Worm (Caenorhabditis elegans) whole organism, L3 larva: ENCODE data around the gene vig-1.
"Not testable (repeated sequence)": the region's sequence is repeated elsewhere in the genome, so short reads cannot be mapped to it uniquely, and the experiment has no call there.

ENCODE experiments used
- ZK546.5 ChIP-seq: sonication (generic microtip); optimal IDR thresholded peaks from 2 replicates; lab custom pipeline; 2017; ENCODE audit warnings: missing biosample characterization, missing genetic modification characterization
- ama-1 ChIP-seq: fragments of 150-350 bp; optimal IDR thresholded peaks from 2 replicates; lab custom pipeline; 2018
- ceh-16 ChIP-seq: sonication (generic microtip); optimal IDR thresholded peaks from 2 replicates; lab custom pipeline; 2017; ENCODE audit warnings: missing biosample characterization, missing genetic modification characterization
- ceh-28 ChIP-seq: fragments of 150-350 bp; optimal IDR thresholded peaks from 2 replicates; lab custom pipeline; 2014; ENCODE audit warnings: missing biosample characterization, missing genetic modification reagents, missing genetic modification characterization
- ceh-82 ChIP-seq: fragments of 150-350 bp; optimal IDR thresholded peaks from 2 replicates; lab custom pipeline; 2014; ENCODE audit warnings: missing biosample characterization, missing genetic modification characterization
- ceh-9 ChIP-seq: sonication (generic microtip); optimal IDR thresholded peaks from 2 replicates; lab custom pipeline; 2018; ENCODE audit warnings: missing biosample characterization, missing genetic modification characterization
- egl-27 ChIP-seq: sonication (generic microtip); optimal IDR thresholded peaks from 4 replicates; lab custom pipeline; 2017; ENCODE audit warnings: missing biosample characterization, missing genetic modification reagents, missing genetic modification characterization
- egl-5 ChIP-seq: fragments of 150-350 bp; optimal IDR thresholded peaks from 2 replicates; lab custom pipeline; 2017; ENCODE audit warnings: missing biosample characterization, missing genetic modification reagents, missing genetic modification characterization, inconsistent platforms
- elt-3 ChIP-seq, 3 experiments: fragments of 150-350 bp in 1 of 3; sonication (generic microtip) in 2 of 3; optimal IDR thresholded peaks; 2 replicates in 2 of 3; 4 replicates in 1 of 3; lab custom pipeline; 2014 to 2017; ENCODE audit warnings: missing biosample characterization in 3 of 3, missing genetic modification characterization in 3 of 3
- fkh-10 ChIP-seq: sonication (generic microtip); optimal IDR thresholded peaks from 2 replicates; lab custom pipeline; 2017; ENCODE audit warnings: missing biosample characterization, missing genetic modification reagents, missing genetic modification characterization
- fkh-2 ChIP-seq: fragments of 150-350 bp; optimal IDR thresholded peaks from 2 replicates; lab custom pipeline; 2014; ENCODE audit warnings: missing biosample characterization, missing genetic modification reagents, missing genetic modification characterization
- hmg-11 ChIP-seq: sonication (generic microtip); optimal IDR thresholded peaks from 2 replicates; lab custom pipeline; 2016; ENCODE audit warnings: missing genetic modification characterization, missing compliant biosample characterization
- jun-1 ChIP-seq: fragments of 150-350 bp; optimal IDR thresholded peaks from 2 replicates; lab custom pipeline; 2014; ENCODE audit warnings: missing biosample characterization, missing genetic modification reagents, missing genetic modification characterization
- lin-39 ChIP-seq: fragments of 150-350 bp; optimal IDR thresholded peaks from 2 replicates; lab custom pipeline; 2018; ENCODE audit warnings: missing biosample characterization, missing genetic modification reagents, missing genetic modification characterization
- lsy-12 ChIP-seq: sonication (generic microtip); optimal IDR thresholded peaks from 2 replicates; lab custom pipeline; 2016; ENCODE audit warnings: mild to moderate bottlenecking, missing genetic modification characterization, missing compliant biosample characterization
- mml-1 ChIP-seq: fragments of 150-350 bp; sonication (generic microtip); optimal IDR thresholded peaks from 3 replicates; lab custom pipeline; 2014; ENCODE audit warnings: missing biosample characterization, missing genetic modification characterization
- nfya-1 ChIP-seq: sonication (generic microtip); optimal IDR thresholded peaks from 2 replicates; lab custom pipeline; 2017; ENCODE audit warnings: missing genetic modification characterization, mild to moderate bottlenecking, missing compliant biosample characterization, antibody characterized with exemption, moderate library complexity; ENCODE audit not compliant: insufficient read depth
- nhr-11 ChIP-seq: fragments of 150-350 bp; optimal IDR thresholded peaks from 2 replicates; lab custom pipeline; 2014; ENCODE audit warnings: missing biosample characterization, missing genetic modification characterization
- nhr-12 ChIP-seq: fragments of 150-350 bp; optimal IDR thresholded peaks from 2 replicates; lab custom pipeline; 2014; ENCODE audit warnings: missing biosample characterization, missing genetic modification characterization
- nhr-237 ChIP-seq: fragments of 150-350 bp; optimal IDR thresholded peaks from 2 replicates; lab custom pipeline; 2014; ENCODE audit warnings: missing biosample characterization, missing genetic modification characterization
- nhr-25 ChIP-seq: sonication (generic microtip); optimal IDR thresholded peaks from 2 replicates; lab custom pipeline; 2017; ENCODE audit warnings: missing biosample characterization, missing genetic modification characterization
- nhr-77 ChIP-seq: fragments of 150-350 bp; optimal IDR thresholded peaks from 2 replicates; lab custom pipeline; 2014; ENCODE audit warnings: missing biosample characterization, missing genetic modification characterization
- skn-1 ChIP-seq: fragments of 150-350 bp; optimal IDR thresholded peaks from 2 replicates; lab custom pipeline; 2014; ENCODE audit warnings: missing biosample characterization, missing genetic modification characterization
- snpc-4 ChIP-seq: fragments of 150-350 bp; optimal IDR thresholded peaks from 2 replicates; lab custom pipeline; 2014; ENCODE audit warnings: missing biosample characterization, missing genetic modification characterization
- tbx-2 ChIP-seq: sonication (generic microtip); optimal IDR thresholded peaks from 2 replicates; lab custom pipeline; 2016; ENCODE audit warnings: mild to moderate bottlenecking, missing genetic modification characterization, missing compliant biosample characterization
- unc-39 ChIP-seq: sonication (generic microtip); optimal IDR thresholded peaks from 4 replicates; lab custom pipeline; 2017; ENCODE audit warnings: missing biosample characterization, missing genetic modification characterization
- unc-62 ChIP-seq: fragments of 150-350 bp; sonication (generic microtip); optimal IDR thresholded peaks from 4 replicates; lab custom pipeline; 2014; ENCODE audit warnings: missing biosample characterization, missing genetic modification reagents, missing genetic modification characterization
- ztf-11 ChIP-seq: fragments of 150-350 bp; optimal IDR thresholded peaks from 2 replicates; lab custom pipeline; 2014; ENCODE audit warnings: missing biosample characterization, missing genetic modification characterization
- ztf-4 ChIP-seq: fragments of 150-350 bp; optimal IDR thresholded peaks from 2 replicates; lab custom pipeline; 2014; ENCODE audit warnings: missing biosample characterization, missing genetic modification characterization

vig-1 gene

DNA sequence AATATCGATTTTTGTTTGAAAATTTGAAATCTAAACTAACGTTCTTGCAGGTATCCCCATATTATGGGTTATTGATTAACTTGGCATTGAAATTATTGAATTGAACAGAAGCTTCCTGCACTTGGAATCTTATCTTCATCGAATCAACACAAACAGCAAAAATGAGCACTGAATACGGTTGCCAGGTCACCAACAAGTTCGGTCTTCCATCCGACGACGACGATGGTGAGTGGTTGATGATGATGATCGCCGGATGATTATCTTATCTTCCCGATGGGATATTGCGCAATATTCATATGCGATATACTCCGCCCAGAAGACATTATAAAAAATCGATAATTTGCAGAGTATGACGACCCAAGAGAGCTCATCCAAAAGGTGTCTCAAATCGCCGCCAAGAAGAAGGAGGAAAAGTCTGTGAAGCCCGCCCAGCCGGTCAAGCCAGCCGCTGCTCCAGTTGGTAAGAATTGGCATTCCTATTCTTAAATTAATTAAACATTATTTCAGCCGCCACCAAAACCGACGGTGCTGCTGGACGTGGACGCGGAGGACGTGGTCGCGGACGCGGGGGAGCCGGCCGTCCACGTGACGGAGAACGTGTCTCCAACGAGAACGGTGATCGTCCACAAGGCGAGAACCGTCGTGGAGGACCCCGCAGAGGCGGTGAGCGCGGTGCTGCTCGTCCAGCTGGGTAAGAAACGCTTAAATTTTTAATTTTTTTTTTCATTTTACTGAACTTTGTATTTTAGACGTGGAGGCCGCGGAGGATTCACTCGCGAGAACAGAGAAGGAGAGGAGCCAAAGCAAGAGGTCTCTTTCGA, at the start of gene vig-1:
vig-1 (plus strand) TSS at position 51 of the 821 bp plus-strand sequence.
- no peak for TF ChIP-seq lsy-12
- no peak for TF ChIP-seq egl-27 (tag; lab: Kevin White, UChicago)
- no peak for TF ChIP-seq unc-39 (tag; lab: Kevin White, UChicago)

- TF ChIP-seq unc-39 (tag; lab: Kevin White, UChicago) (no peak), mml-1 (tag; lab: Kevin White, UChicago) (no peak), ZK546.5 (no peak), ceh-16 (no peak), ama-1 (no peak), ceh-28 (tag; lab: Kevin White, UChicago) (no peak), ceh-9 (tag; lab: Kevin White, UChicago) (no peak), ceh-82 (tag; lab: Kevin White, UChicago) (no peak), tbx-2 (no peak), unc-62 (GFP tag; lab: Kevin White, UChicago) (no peak), egl-5 (tag; lab: Kevin White, UChicago) (no peak), jun-1 (no peak)
Measured at ce11 chrII:1271814-1272213, 49.0 kb upstream of the vig-1 start, which contains the start of gene srw-66. Gene srw-66, minus strand, starts transcription at chrII:1271914.

ce11 chrII:1275439-1275838, 45.4 kb upstream of the vig-1 start, which contains the start of gene Y57G7A.5:
Gene Y57G7A.5, minus strand, starts transcription at chrII:1275539.
- no peak for TF ChIP-seq ztf-11 (tag; lab: Kevin White, UChicago)
- TF ChIP-seq lsy-12 = no peak
- TF ChIP-seq ceh-9 (tag; lab: Kevin White, UChicago) = no peak
- no peak for TF ChIP-seq nhr-12
- TF ChIP-seq ceh-28 (tag; lab: Kevin White, UChicago) = peak; percentile 24

DNA sequence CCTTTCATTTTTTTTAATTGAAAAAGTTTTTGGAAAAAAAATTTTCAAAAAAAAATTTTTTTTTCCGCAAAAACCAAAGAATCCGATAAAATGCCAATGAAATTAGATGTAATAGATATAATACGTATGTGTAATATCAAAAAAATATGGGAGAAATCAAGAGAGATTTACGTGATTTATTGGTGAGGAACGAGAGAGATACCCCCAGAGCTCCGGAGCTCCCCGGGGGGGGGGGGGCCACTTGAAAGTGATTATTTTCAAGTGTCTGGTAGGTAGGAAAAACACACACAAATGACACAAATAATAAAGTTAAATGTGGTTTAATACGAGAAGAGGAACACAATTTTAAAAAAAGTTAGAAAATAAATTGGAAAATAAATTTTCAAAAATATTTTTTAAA, 44.1 kb upstream of the vig-1 start, which contains the start of gene Y57G7A.11:
Y57G7A.11 (minus strand) TSS at position 101 of the 400 bp plus-strand sequence.
- TF ChIP-seq fkh-2 (tag; lab: Kevin White, UChicago) = no peak
- TF ChIP-seq nfya-1 (tag; lab: Kevin White, UChicago) = no peak
- no peak for TF ChIP-seq snpc-4 (tag; lab: Kevin White, UChicago)
- TF ChIP-seq, all 47 proteins: peak for 0

- not testable (repeated sequence) for TF ChIP-seq nhr-25 (tag; lab: Kevin White, UChicago); unc-39 (tag; lab: Kevin White, UChicago); ztf-4
Measured at ce11 chrII:1278350-1278749, 42.5 kb upstream of the vig-1 start, which contains the start of gene srz-63. Gene srz-63, plus strand, starts transcription at chrII:1278650.

DNA sequence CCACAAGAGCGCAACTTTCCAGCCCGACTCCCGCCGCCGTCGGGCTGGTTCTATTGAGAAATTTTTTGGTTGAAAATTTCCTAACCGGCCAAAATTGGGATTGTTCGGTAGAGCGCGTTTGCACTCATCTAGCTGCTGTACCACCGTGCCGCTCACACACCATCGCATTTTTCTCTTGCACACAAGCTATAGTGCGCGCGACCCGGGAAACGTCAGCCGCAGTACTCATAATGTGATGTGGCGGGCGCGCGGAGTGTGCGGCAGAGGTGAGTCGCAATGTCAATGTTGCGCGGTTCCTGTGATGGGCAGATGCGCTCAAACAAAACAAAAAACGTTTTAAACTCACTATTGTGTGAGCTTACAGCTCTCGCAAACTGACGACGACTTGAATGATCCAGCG, 35.9 kb upstream of the vig-1 start:
- no peak for TF ChIP-seq jun-1
- TF ChIP-seq fkh-2 (tag; lab: Kevin White, UChicago) = no peak
- TF ChIP-seq ceh-28 (tag; lab: Kevin White, UChicago) = no peak
- TF ChIP-seq, all 47 proteins: peak for 0

- TF ChIP-seq mml-1 (tag; lab: Kevin White, UChicago) (no peak), nhr-77 (tag; lab: Kevin White, UChicago) (no peak), egl-27 (tag; lab: Kevin White, UChicago) (no peak), ceh-9 (tag; lab: Kevin White, UChicago) (no peak), elt-3 (tag; optimal IDR thresholded peaks at IDR 0.05; lab: Kevin White, UChicago) (no peak), nhr-11 (tag; lab: Kevin White, UChicago) (no peak), nhr-237 (no peak), fkh-10 (GFP tag; lab: Kevin White, UChicago) (no peak), snpc-4 (tag; lab: Kevin White, UChicago) (no peak), unc-39 (tag; lab: Kevin White, UChicago) (no peak), ZK546.5 (no peak), fkh-2 (tag; lab: Kevin White, UChicago) (no peak), lsy-12 (no peak), lin-39 (tag; lab: Kevin White, UChicago) (no peak), hmg-11 (tag; lab: Kevin White, UChicago) (no peak), unc-62 (GFP tag; lab: Kevin White, UChicago) (no peak), skn-1 (tag; lab: Kevin White, UChicago) (no peak)
Measured at ce11 chrII:1285514-1285913, 35.3 kb upstream of the vig-1 start, which contains the start of the genes Y57G7A.6 and Y57G7A.3. Gene Y57G7A.6, minus strand, starts transcription at chrII:1285614. Gene Y57G7A.3, plus strand, starts transcription at chrII:1285782.
